Fruit fly (Drosophila melanogaster): ENCODE results near the gene Caf1-180.

Caf1-180 gene

DNA sequence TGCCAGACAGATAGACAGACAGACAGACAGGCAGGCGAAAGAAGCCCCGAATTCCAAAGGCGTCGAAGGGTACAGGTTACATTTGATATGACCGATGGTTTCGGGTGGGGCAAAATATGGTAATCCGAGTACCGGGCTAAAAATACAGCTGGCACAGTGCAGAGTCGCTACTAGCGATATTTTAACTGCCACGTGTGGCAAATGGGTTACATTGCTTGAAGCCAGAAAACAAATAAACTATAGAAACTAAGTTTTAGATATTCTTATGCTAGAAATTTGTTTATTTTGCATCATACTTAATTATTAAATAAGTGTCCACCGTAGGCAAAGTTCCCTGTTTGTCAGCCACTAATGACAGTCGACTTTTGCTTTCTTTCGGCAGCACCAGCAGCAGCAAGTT, 22.9 kb downstream of the Caf1-180 start (continued):
- no peak for TF ChIP-seq CG18619 (GFP tag; optimal IDR thresholded peaks at IDR 0.05)
- no peak for TF ChIP-seq CG7928 (GFP tag; optimal IDR thresholded peaks at IDR 0.05)
- no peak for TF ChIP-seq bowl (GFP tag; IDR thresholded peaks at IDR 0.05)
- TF ChIP-seq lola (GFP tag; optimal IDR thresholded peaks at IDR 0.05): no peak
- no peak for TF ChIP-seq nom (GFP tag; optimal IDR thresholded peaks at IDR 0.05)
- TF ChIP-seq CG18599 (GFP tag; optimal IDR thresholded peaks at IDR 0.05): peak; percentile 44
- peak; percentile 60; the same call in 2 of the 3 replicates for TF ChIP-seq dysf (GFP tag; IDR thresholded peaks at IDR 0.05)
- TF ChIP-seq Chrac-16 (GFP tag; optimal IDR thresholded peaks at IDR 0.05): no peak
- TF ChIP-seq CG14441 (GFP tag; IDR thresholded peaks at IDR 0.05): peak; percentile 33; the same call in 1 of the 2 replicates
- no peak for TF ChIP-seq CG5953 (GFP tag; IDR thresholded peaks at IDR 0.05)
- TF ChIP-seq CG11398 (GFP tag; optimal IDR thresholded peaks at IDR 0.05): no peak
- TF ChIP-seq CG13123 (GFP tag; optimal IDR thresholded peaks at IDR 0.05): no peak
- no peak for TF ChIP-seq Fer3 (tag; optimal IDR thresholded peaks at IDR 0.05)
- TF ChIP-seq CG8359 (GFP tag; optimal IDR thresholded peaks at IDR 0.05; ENCODE audit: borderline replicate concordance): no peak
- no peak for TF ChIP-seq H15 (GFP tag; IDR thresholded peaks at IDR 0.05)
- TF ChIP-seq gt (GFP tag; IDR thresholded peaks at IDR 0.05): no peak
- TF ChIP-seq bbx (GFP tag; IDR thresholded peaks at IDR 0.05; ENCODE audit: partially characterized antibody): no peak
- no peak for TF ChIP-seq zen (tag; optimal IDR thresholded peaks at IDR 0.05)
- TF ChIP-seq Taf1 (GFP tag; IDR thresholded peaks at IDR 0.05): no peak
- TF ChIP-seq Lim3 (GFP tag; IDR thresholded peaks at IDR 0.05): no peak
- TF ChIP-seq Elba2 (GFP tag; optimal IDR thresholded peaks at IDR 0.05): no peak
- TF ChIP-seq PHDP (tag; optimal IDR thresholded peaks at IDR 0.05): peak; percentile 24
- no peak for TF ChIP-seq luna (GFP tag; optimal IDR thresholded peaks at IDR 0.05)
- TF ChIP-seq kni (GFP tag; optimal IDR thresholded peaks at IDR 0.05): no peak
- TF ChIP-seq lov (optimal IDR thresholded peaks at IDR 0.05): no peak
- no peak for TF ChIP-seq lov (GFP tag; IDR thresholded peaks at IDR 0.05)
- peak; percentile 28 for TF ChIP-seq sens (GFP tag)
- TF ChIP-seq CG12104 (GFP tag; optimal IDR thresholded peaks at IDR 0.05): no peak
- peak; percentile 21 for TF ChIP-seq CG3281 (GFP tag; optimal IDR thresholded peaks at IDR 0.05)
- TF ChIP-seq CG10431 (GFP tag; optimal IDR thresholded peaks at IDR 0.05): no peak
- no peak for TF ChIP-seq CG32772 (GFP tag; IDR thresholded peaks at IDR 0.05)
- no peak for TF ChIP-seq CG11560 (tag; IDR thresholded peaks at IDR 0.05)
- no peak for TF ChIP-seq Nf-YB (GFP tag; optimal IDR thresholded peaks at IDR 0.05)
- no peak for TF ChIP-seq pb (GFP tag; optimal IDR thresholded peaks at IDR 0.05)
- TF ChIP-seq stwl (tag; optimal IDR thresholded peaks at IDR 0.05): no peak
- TF ChIP-seq CG13287 (GFP tag; IDR thresholded peaks at IDR 0.05; ENCODE audit: partially characterized antibody): no peak
- no peak for TF ChIP-seq tin (GFP tag; optimal IDR thresholded peaks at IDR 0.05)
- peak; percentile 42 for TF ChIP-seq CG7839 (tag; optimal IDR thresholded peaks at IDR 0.05)
- TF ChIP-seq Ets65A (GFP tag): peak; percentile 42
- peak; percentile 69 for TF ChIP-seq row (GFP tag; IDR thresholded peaks at IDR 0.05)
- TF ChIP-seq CG7963 (GFP tag; IDR thresholded peaks at IDR 0.05; ENCODE audit: partially characterized antibody): no peak

DNA sequence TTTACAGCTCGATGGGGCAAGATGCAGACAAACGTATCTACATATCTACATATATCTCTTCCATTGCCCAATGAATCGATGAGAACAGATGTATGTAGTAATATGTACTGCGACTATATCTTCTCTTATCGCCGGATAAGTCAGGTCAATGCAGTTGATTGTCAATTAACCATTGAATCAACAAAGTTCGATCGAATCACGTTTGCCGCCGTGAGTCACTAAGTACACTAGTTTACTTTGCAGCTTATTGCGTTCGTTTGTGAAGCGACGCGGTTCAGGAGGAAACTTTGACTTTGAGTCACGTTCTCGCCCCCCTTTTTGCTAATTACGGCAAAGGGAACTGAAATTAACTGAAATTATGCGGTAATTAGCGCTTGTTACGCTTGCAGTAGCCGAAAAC, 25.3 kb downstream of the Caf1-180 start:
- TF ChIP-seq CG9215 (GFP tag; IDR thresholded peaks at IDR 0.05): no peak
- TF ChIP-seq nom (GFP tag; optimal IDR thresholded peaks at IDR 0.05): peak; percentile 55
